Worm (Caenorhabditis elegans) whole organism, L4 larva: Measurements from ENCODE around the gene W06G6.9.

ENCODE experiments used
- ceh-44 ChIP-seq: fragments of 200-800 bp; sonication (Bioruptor generic); IDR thresholded peaks from 2 replicates; pipeline ENCODE4 v1.3.6; 2022; ENCODE audit warnings: missing genetic modification reagents, missing genetic modification characterization, missing compliant biosample characterization
- fos-1 ChIP-seq: fragments of 150-350 bp; optimal IDR thresholded peaks from 2 replicates; lab custom pipeline; 2014; ENCODE audit warnings: missing biosample characterization, missing genetic modification characterization
- mes-2 ChIP-seq: sonication (generic microtip); optimal IDR thresholded peaks from 2 replicates; lab custom pipeline; 2016; ENCODE audit warnings: missing genotype, mild to moderate bottlenecking, missing genetic modification characterization, missing compliant biosample characterization; ENCODE audit not compliant: poor library complexity, severe bottlenecking
- nhr-42 ChIP-seq: fragments of 200-800 bp; sonication (Bioruptor generic); IDR thresholded peaks from 2 replicates; pipeline ENCODE4 v1.3.6; 2022; ENCODE audit warnings: missing genetic modification characterization, missing compliant biosample characterization
- pqm-1 ChIP-seq: sonication (generic microtip); optimal IDR thresholded peaks from 2 replicates; lab custom pipeline; 2017; ENCODE audit warnings: missing biosample characterization, missing genetic modification characterization
- rbr-2 ChIP-seq: sonication (generic microtip); optimal IDR thresholded peaks from 2 replicates; lab custom pipeline; 2016; ENCODE audit warnings: missing genotype, missing genetic modification characterization, missing compliant biosample characterization
- snpc-1.2 ChIP-seq: fragments of 200-800 bp; sonication (Bioruptor generic); IDR thresholded peaks from 2 replicates; pipeline ENCODE4 v1.3.6; 2022; ENCODE audit warnings: missing genetic modification reagents, missing genetic modification characterization, missing compliant biosample characterization
- zfp-3 ChIP-seq: fragments of 200-800 bp; sonication (Bioruptor generic); conservative IDR thresholded peaks from 2 replicates; pipeline ENCODE4 v1.3.6; 2022; ENCODE audit warnings: missing genetic modification reagents, missing genetic modification characterization, missing compliant biosample characterization

- TF ChIP-seq snpc-1.2 (GFP tag; lab: Robert Waterston, UW) = no peak
- no peak for TF ChIP-seq mes-2 (tag; lab: Kevin White, UChicago)
- TF ChIP-seq ceh-44 (GFP tag; lab: Robert Waterston, UW) = no peak
- no peak for TF ChIP-seq pqm-1 (tag; lab: Kevin White, UChicago)
- no peak for TF ChIP-seq rbr-2 (tag; lab: Kevin White, UChicago)
- TF ChIP-seq nhr-42 (GFP tag; lab: Robert Waterston, UW) = no peak
- no peak for TF ChIP-seq fos-1 (tag; lab: Kevin White, UChicago)
- TF ChIP-seq zfp-3 = no peak
Measured at ce11 chrV:16685725-16686124, 39.5 kb upstream of the W06G6.9 start, which contains the start of gene srw-43.
